Worm (Caenorhabditis elegans) whole organism, late embryonic: ENCODE data around the gene C40C9.3.

Experiments used
- ama-1 ChIP-seq: fragments of 150-350 bp; optimal IDR thresholded peaks from 2 replicates; lab custom pipeline; 2014
- ceh-2 ChIP-seq: sonication (generic microtip); optimal IDR thresholded peaks from 2 replicates; lab custom pipeline; 2016; ENCODE audit warnings: missing genotype, missing genetic modification characterization, missing compliant biosample characterization
- ceh-22 ChIP-seq: sonication (generic microtip); optimal IDR thresholded peaks from 2 replicates; lab custom pipeline; 2017; ENCODE audit warnings: missing biosample characterization, missing genetic modification characterization
- ceh-24 ChIP-seq: sonication (generic microtip); optimal IDR thresholded peaks from 2 replicates; lab custom pipeline; 2016; ENCODE audit warnings: mild to moderate bottlenecking, missing genetic modification characterization, missing compliant biosample characterization
- hlh-13 ChIP-seq: fragments of 200-800 bp; sonication (Bioruptor generic); optimal IDR thresholded peaks from 2 replicates; lab custom pipeline; 2018; ENCODE audit warnings: mild to moderate bottlenecking, missing genetic modification characterization, missing compliant biosample characterization
- odd-2 ChIP-seq: sonication (generic microtip); optimal IDR thresholded peaks from 2 replicates; lab custom pipeline; 2017; ENCODE audit warnings: antibody characterized with exemption, mild to moderate bottlenecking, missing genetic modification characterization, missing compliant biosample characterization
- pha-4 ChIP-seq: fragments of 150-350 bp; optimal IDR thresholded peaks from 2 replicates; lab custom pipeline; 2018; ENCODE audit warnings: missing biosample characterization, missing genetic modification reagents, missing genetic modification characterization
- pqm-1 ChIP-seq: sonication (generic microtip); optimal IDR thresholded peaks from 2 replicates; lab custom pipeline; 2016; ENCODE audit warnings: missing genetic modification characterization, missing compliant biosample characterization
- ttx-3 ChIP-seq: sonication (generic microtip); optimal IDR thresholded peaks from 2 replicates; lab custom pipeline; 2016; ENCODE audit warnings: missing genetic modification reagents, missing genetic modification characterization, missing compliant biosample characterization
- unc-86 ChIP-seq: sonication (generic microtip); optimal IDR thresholded peaks from 2 replicates; lab custom pipeline; 2016; ENCODE audit warnings: missing genetic modification characterization, missing compliant biosample characterization

- TF ChIP-seq hlh-13 (no peak), pqm-1 (tag; lab: Kevin White, UChicago) (no peak), ceh-24 (tag; lab: Kevin White, UChicago) (no peak), ceh-22 (tag; lab: Kevin White, UChicago) (no peak), ttx-3 (tag; lab: Kevin White, UChicago) (no peak), ceh-2 (tag; lab: Kevin White, UChicago) (no peak), pha-4 (tag; lab: Kevin White, UChicago) (no peak), unc-86 (tag; lab: Kevin White, UChicago) (no peak), odd-2 (tag; lab: Kevin White, UChicago) (no peak), ama-1 (lab: Kevin White, UChicago) (no peak)
These were observed 25.2 kb downstream of the C40C9.3 start for ce11 chrX:13672622-13673021.
